Worm (Caenorhabditis elegans) whole organism, early embryonic: Measurements from ENCODE around the gene bath-31.

ENCODE experiments used
- B0310.2 ChIP-seq: sonication (generic microtip); optimal IDR thresholded peaks from 2 replicates; lab custom pipeline; 2016; ENCODE audit warnings: mild to moderate bottlenecking, missing genetic modification characterization, missing compliant biosample characterization
- F13C5.2 ChIP-seq: sonication (generic microtip); optimal IDR thresholded peaks from 2 replicates; lab custom pipeline; 2017; ENCODE audit warnings: mild to moderate bottlenecking, missing genetic modification characterization, inconsistent platforms, missing compliant biosample characterization
- aly-1 ChIP-seq: sonication (generic microtip); optimal IDR thresholded peaks from 2 replicates; lab custom pipeline; 2016; ENCODE audit warnings: missing genetic modification characterization, missing compliant biosample characterization
- ama-1 ChIP-seq: fragments of 150-350 bp; optimal IDR thresholded peaks from 2 replicates; lab custom pipeline; 2014
- ceh-13 ChIP-seq: fragments of 200-800 bp; sonication (Bioruptor generic); optimal IDR thresholded peaks from 2 replicates; lab custom pipeline; 2018; ENCODE audit warnings: mild to moderate bottlenecking, missing genetic modification characterization, missing compliant biosample characterization
- ceh-36 ChIP-seq: sonication (generic microtip); optimal IDR thresholded peaks from 2 replicates; lab custom pipeline; 2016; ENCODE audit warnings: missing genetic modification characterization, inconsistent platforms, missing compliant biosample characterization
- ets-7 ChIP-seq: sonication (generic microtip); optimal IDR thresholded peaks from 2 replicates; lab custom pipeline; 2016; ENCODE audit warnings: missing genotype, missing genetic modification characterization, missing compliant biosample characterization
- flt-1 ChIP-seq: fragments of 200-800 bp; sonication (Bioruptor generic); IDR thresholded peaks from 2 replicates; pipeline ENCODE4 v1.3.6; 2022; ENCODE audit warnings: missing genetic modification characterization, missing compliant biosample characterization
- hmbx-1 ChIP-seq: sonication (generic microtip); optimal IDR thresholded peaks from 2 replicates; lab custom pipeline; 2016; ENCODE audit warnings: mild to moderate bottlenecking, missing genetic modification characterization, missing compliant biosample characterization
- hmg-4 ChIP-seq: fragments of 200-800 bp; sonication (Bioruptor generic); optimal IDR thresholded peaks from 2 replicates; lab custom pipeline; 2018; ENCODE audit warnings: mild to moderate bottlenecking, missing genetic modification characterization, missing compliant biosample characterization
- hnd-1 ChIP-seq: sonication (generic microtip); optimal IDR thresholded peaks from 2 replicates; lab custom pipeline; 2016; ENCODE audit warnings: missing genetic modification characterization, missing compliant biosample characterization
- pes-1 ChIP-seq: fragments of 200-800 bp; sonication (Bioruptor generic); IDR thresholded peaks from 2 replicates; pipeline ENCODE4 v1.3.6; 2022; ENCODE audit warnings: missing genetic modification reagents, missing genetic modification characterization, missing compliant biosample characterization
- scrt-1 ChIP-seq: fragments of 200-800 bp; sonication (Bioruptor generic); IDR thresholded peaks from 2 replicates; pipeline ENCODE4 v1.3.6; 2022; ENCODE audit warnings: missing genetic modification characterization, missing compliant biosample characterization
- sea-1 ChIP-seq: fragments of 200-800 bp; sonication (Bioruptor generic); conservative IDR thresholded peaks from 2 replicates; pipeline ENCODE4 v1.3.6; 2022; ENCODE audit warnings: missing genetic modification characterization, missing compliant biosample characterization
- tbx-11 ChIP-seq: fragments of 200-800 bp; sonication (Bioruptor generic); IDR thresholded peaks from 2 replicates; pipeline ENCODE4 v1.3.6; 2022; ENCODE audit warnings: missing genetic modification characterization, missing compliant biosample characterization
- tbx-37 ChIP-seq: fragments of 200-800 bp; sonication (Bioruptor generic); conservative IDR thresholded peaks from 2 replicates; pipeline ENCODE4 v1.3.6; 2022; ENCODE audit warnings: missing genetic modification reagents, missing genetic modification characterization, missing compliant biosample characterization
- tra-4 ChIP-seq: sonication (generic microtip); optimal IDR thresholded peaks from 2 replicates; lab custom pipeline; 2017; ENCODE audit warnings: missing genetic modification characterization, missing compliant biosample characterization

Gene bath-31

DNA sequence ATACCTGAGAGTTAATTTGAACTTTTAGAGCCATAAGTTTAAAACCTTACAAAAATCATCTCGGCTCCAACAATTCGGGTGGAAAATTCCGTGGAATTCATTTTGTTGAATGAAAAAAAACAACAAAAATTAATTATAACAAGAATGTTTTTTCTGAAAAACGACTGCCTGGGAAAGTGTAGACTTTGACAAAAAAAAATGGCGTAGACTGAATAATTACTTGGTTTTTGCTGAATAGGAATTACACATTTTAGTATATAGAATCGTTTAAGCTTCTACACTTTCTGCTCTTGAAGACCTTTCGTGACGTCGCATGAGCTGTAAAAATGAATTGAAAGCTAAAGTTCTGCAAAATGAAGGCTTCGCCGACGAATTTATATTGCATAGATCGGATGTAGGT, 32.7 kb downstream of the bath-31 start, which contains the start of gene srx-112:
Gene srx-112, minus strand, starts transcription at position 101 of the 400 bp plus-strand sequence.
- TF ChIP-seq aly-1: no peak
- TF ChIP-seq flt-1 (GFP tag; lab: Robert Waterston, UW): no peak
- TF ChIP-seq sea-1: no peak
- no peak for TF ChIP-seq hnd-1 (tag; lab: Kevin White, UChicago)
- no peak for TF ChIP-seq hmbx-1 (tag; lab: Kevin White, UChicago)
- TF ChIP-seq B0310.2 (tag; lab: Kevin White, UChicago): no peak
- TF ChIP-seq ceh-36 (tag; lab: Kevin White, UChicago): no peak
- no peak for TF ChIP-seq tbx-11 (GFP tag; lab: Robert Waterston, UW)
- no peak for TF ChIP-seq ama-1 (lab: Kevin White, UChicago)
- TF ChIP-seq F13C5.2 (tag; lab: Kevin White, UChicago): no peak
- no peak for TF ChIP-seq pes-1 (GFP tag; lab: Robert Waterston, UW)
- no peak for TF ChIP-seq tra-4 (tag; lab: Kevin White, UChicago)
- no peak for TF ChIP-seq hmg-4
- TF ChIP-seq tbx-37 (GFP tag; lab: Robert Waterston, UW): no peak
- no peak for TF ChIP-seq ets-7 (tag; lab: Kevin White, UChicago)
- TF ChIP-seq ceh-13: no peak
- no peak for TF ChIP-seq scrt-1 (GFP tag; lab: Robert Waterston, UW)

DNA sequence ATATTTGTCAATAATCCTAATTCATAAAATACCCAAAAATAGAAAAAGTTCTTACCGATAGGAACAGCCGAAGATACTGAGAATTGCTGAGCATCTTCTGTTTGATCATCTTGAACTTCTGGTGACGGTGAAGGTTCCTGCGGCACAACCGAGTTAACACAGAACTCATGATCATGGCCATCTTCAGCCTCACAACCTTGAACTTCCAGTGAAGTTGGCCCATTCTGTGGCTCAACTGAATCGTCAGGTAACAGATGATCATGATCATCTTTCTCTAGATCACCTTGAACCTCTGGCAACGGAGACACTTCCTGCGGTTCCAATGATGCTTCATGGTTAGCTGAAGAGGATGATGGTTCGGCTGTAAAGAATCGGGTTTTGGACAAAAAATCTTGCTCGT, 39.9 kb downstream of the bath-31 start:
- TF ChIP-seq pes-1 (GFP tag; lab: Robert Waterston, UW): no peak
- TF ChIP-seq ama-1 (lab: Kevin White, UChicago): no peak
- TF ChIP-seq sea-1: no peak
- TF ChIP-seq F13C5.2 (tag; lab: Kevin White, UChicago): no peak

DNA sequence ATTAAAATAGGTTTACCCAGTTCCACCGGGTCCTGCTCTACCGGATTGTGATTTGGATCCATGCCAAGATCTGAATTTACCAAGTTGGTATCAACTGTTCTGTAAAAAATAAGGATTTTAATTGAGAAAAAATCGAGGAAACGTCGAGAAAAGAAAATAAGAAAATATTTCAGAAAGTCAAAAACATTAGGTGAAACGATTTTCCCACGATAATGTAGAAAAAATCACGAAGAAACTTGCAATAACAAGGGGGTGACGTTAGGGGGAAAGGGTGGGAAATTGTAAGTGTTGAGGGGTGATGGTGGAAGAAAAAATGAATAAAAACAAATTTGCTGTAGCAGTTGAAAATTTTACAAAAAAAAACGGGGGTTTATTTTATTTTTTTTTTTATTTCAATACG, 41.4 kb downstream of the bath-31 start, which contains the start of gene T24E12.10:
Gene T24E12.10, minus strand, starts transcription at position 101 of the 400 bp plus-strand sequence.
- TF ChIP-seq tbx-37 (GFP tag; lab: Robert Waterston, UW): no peak
- TF ChIP-seq sea-1: no peak
- no peak for TF ChIP-seq flt-1 (GFP tag; lab: Robert Waterston, UW)
- no peak for TF ChIP-seq ceh-36 (tag; lab: Kevin White, UChicago)
- no peak for TF ChIP-seq aly-1
- TF ChIP-seq hnd-1 (tag; lab: Kevin White, UChicago): no peak
- TF ChIP-seq tbx-11 (GFP tag; lab: Robert Waterston, UW): no peak
- TF ChIP-seq scrt-1 (GFP tag; lab: Robert Waterston, UW): no peak
- TF ChIP-seq ets-7 (tag; lab: Kevin White, UChicago): no peak
- TF ChIP-seq ceh-13: no peak
- TF ChIP-seq hmbx-1 (tag; lab: Kevin White, UChicago): no peak
- TF ChIP-seq hmg-4: no peak
- no peak for TF ChIP-seq F13C5.2 (tag; lab: Kevin White, UChicago)
- no peak for TF ChIP-seq tra-4 (tag; lab: Kevin White, UChicago)
- no peak for TF ChIP-seq pes-1 (GFP tag; lab: Robert Waterston, UW)
- TF ChIP-seq B0310.2 (tag; lab: Kevin White, UChicago): no peak
- TF ChIP-seq ama-1 (lab: Kevin White, UChicago): no peak

DNA sequence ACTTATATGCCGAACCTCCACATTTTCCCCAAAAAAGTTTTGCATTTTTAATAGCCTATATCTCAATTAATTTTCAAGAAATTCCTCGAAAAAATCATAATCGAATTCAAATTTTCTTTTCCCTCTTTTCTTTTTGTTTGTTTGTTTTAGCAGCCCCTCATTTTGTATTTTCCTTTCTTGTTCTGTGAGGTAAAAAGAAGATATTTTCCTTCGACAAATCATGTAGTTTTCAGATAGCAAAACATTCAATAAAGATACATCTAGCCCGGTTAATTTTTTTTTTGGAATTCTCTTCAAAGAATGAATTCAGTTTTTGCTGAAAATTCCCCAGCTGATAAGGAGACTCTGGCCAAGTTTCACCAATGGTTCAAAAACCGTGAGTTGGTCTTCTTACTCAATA, 43.9 kb downstream of the bath-31 start, which contains the start of gene T24E12.3:
Gene T24E12.3, plus strand, starts transcription at position 301 of the 400 bp plus-strand sequence.
- TF ChIP-seq ama-1 (lab: Kevin White, UChicago) (no peak), scrt-1 (GFP tag; lab: Robert Waterston, UW) (no peak), tra-4 (tag; lab: Kevin White, UChicago) (no peak), tbx-37 (GFP tag; lab: Robert Waterston, UW) (no peak), B0310.2 (tag; lab: Kevin White, UChicago) (no peak), sea-1 (no peak), hmg-4 (no peak), ets-7 (tag; lab: Kevin White, UChicago) (no peak), ceh-36 (tag; lab: Kevin White, UChicago) (no peak), hmbx-1 (tag; lab: Kevin White, UChicago) (no peak), hnd-1 (tag; lab: Kevin White, UChicago) (no peak), ceh-13 (no peak), flt-1 (GFP tag; lab: Robert Waterston, UW) (no peak), pes-1 (GFP tag; lab: Robert Waterston, UW) (no peak), tbx-11 (GFP tag; lab: Robert Waterston, UW) (no peak), aly-1 (no peak)

DNA sequence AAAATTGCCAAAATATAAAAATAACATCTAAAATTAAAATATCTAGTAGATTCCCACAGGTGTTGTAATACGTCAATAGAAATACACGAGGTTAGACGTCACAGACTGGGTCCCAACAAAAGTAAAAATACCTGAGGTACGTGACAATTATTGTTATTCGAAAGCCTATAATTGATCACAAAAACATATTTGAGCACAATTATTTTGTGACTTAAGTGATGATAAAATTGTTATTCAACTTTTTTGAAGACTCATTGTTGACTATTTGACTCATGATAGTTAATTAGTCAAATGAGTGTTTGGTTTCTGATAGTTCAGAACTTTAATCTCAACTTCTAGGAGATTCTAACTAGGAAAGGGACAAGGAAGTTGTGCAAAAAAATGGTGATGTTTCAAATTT, 46.0 kb downstream of the bath-31 start:
- TF ChIP-seq B0310.2 (tag; lab: Kevin White, UChicago): no peak
- TF ChIP-seq pes-1 (GFP tag; lab: Robert Waterston, UW): no peak
- no peak for TF ChIP-seq aly-1
- TF ChIP-seq tbx-37 (GFP tag; lab: Robert Waterston, UW): no peak
- no peak for TF ChIP-seq ama-1 (lab: Kevin White, UChicago)
- no peak for TF ChIP-seq ets-7 (tag; lab: Kevin White, UChicago)
- no peak for TF ChIP-seq F13C5.2 (tag; lab: Kevin White, UChicago)
- TF ChIP-seq ceh-13: no peak
- TF ChIP-seq hmbx-1 (tag; lab: Kevin White, UChicago): no peak
- TF ChIP-seq tbx-11 (GFP tag; lab: Robert Waterston, UW): no peak
- TF ChIP-seq sea-1: no peak
- no peak for TF ChIP-seq hnd-1 (tag; lab: Kevin White, UChicago)
- TF ChIP-seq flt-1 (GFP tag; lab: Robert Waterston, UW): no peak

DNA sequence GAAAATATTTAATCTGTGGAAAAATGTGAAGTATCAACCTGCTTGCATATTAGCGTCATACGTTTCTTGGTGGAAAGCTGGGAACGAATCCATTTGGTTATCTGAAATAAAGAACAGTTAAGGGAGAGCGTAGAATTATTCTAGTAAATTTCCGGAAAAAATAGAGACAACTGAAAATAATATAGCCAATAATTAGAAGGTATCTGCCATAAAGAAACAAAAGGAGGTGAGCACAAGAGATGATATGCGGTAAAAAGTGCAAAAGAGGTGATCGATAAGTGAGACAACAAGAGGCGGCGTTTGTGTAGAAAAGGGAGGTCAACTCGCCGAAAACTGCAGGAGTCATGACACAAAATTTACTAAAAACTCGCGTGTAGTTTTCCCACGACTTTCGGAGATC, 47.7 kb downstream of the bath-31 start, which contains the start of gene T24E12.11:
Gene T24E12.11, minus strand, starts transcription at position 101 of the 400 bp plus-strand sequence.
- TF ChIP-seq ets-7 (tag; lab: Kevin White, UChicago) (no peak), hmg-4 (no peak), B0310.2 (tag; lab: Kevin White, UChicago) (no peak)

DNA sequence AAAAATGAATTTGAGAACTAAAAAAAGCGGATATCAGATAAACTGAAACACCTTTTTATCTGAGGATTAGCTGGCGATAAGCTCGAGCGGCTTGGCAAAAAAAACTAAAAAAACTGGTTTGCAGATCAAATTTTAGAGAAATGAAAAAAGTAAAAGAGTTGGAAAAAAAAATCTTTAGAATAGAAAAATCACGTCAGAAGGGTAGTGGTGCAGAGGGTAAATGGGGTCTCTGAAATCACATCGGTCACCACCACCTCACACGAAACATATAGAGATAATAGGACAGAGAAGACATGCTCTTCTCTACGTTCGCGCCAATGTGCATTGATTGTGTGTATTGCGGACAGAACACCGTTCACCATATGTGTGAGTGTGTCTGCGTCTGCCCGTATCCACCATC, 49.5 kb downstream of the bath-31 start:
- no peak for TF ChIP-seq hmg-4
- no peak for TF ChIP-seq flt-1 (GFP tag; lab: Robert Waterston, UW)
- TF ChIP-seq ceh-13: no peak
- no peak for TF ChIP-seq tbx-37 (GFP tag; lab: Robert Waterston, UW)
